Fruit fly (Drosophila melanogaster) whole organism, embryonic: ENCODE results near the gene Mic26-27.

ENCODE experiments used
- Bgb ChIP-seq: fragments of 200-800 bp; sonication (Bioruptor generic); IDR thresholded peaks from 2 replicates; pipeline ENCODE4 v1.3.6; 2022; ENCODE audit warnings: missing biosample characterization, missing genetic modification characterization; ENCODE audit not compliant: partially characterized antibody
- CG1024 ChIP-seq: fragments of 200-800 bp; sonication (Bioruptor generic); IDR thresholded peaks from 2 replicates; pipeline ENCODE4 v1.3.6; 2022; ENCODE audit warnings: missing biosample characterization, missing genetic modification characterization
- CG12104 ChIP-seq: fragments of 200-800 bp; sonication (Bioruptor generic); optimal IDR thresholded peaks from 3 replicates; lab custom pipeline; 2016; ENCODE audit warnings: missing biosample characterization, missing genetic modification characterization
- CG13123 ChIP-seq: fragments of 200-800 bp; sonication (Bioruptor generic); optimal IDR thresholded peaks from 2 replicates; lab custom pipeline; 2016; ENCODE audit warnings: missing biosample characterization, missing genetic modification characterization
- CG14710 ChIP-seq: fragments of 200-800 bp; sonication (Bioruptor generic); optimal IDR thresholded peaks from 3 replicates; lab custom pipeline; 2019; ENCODE audit warnings: missing biosample characterization, mild to moderate bottlenecking, missing genetic modification characterization, moderate library complexity
- CG14860 ChIP-seq: fragments of 200-800 bp; sonication (Bioruptor generic); IDR thresholded peaks from 3 replicates; pipeline ENCODE4 v1.3.6; 2022; ENCODE audit warnings: missing biosample characterization, missing genetic modification characterization; ENCODE audit not compliant: partially characterized antibody
- CG15696 ChIP-seq: fragments of 200-800 bp; sonication (Bioruptor generic); optimal IDR thresholded peaks from 2 replicates; lab custom pipeline; 2019; ENCODE audit warnings: missing biosample characterization, mild to moderate bottlenecking, missing genetic modification characterization, moderate library complexity
- CG17328 ChIP-seq: fragments of 200-800 bp; sonication (Bioruptor generic); IDR thresholded peaks from 2 replicates; pipeline ENCODE4 v1.3.6; 2022; ENCODE audit warnings: missing biosample characterization, missing genetic modification characterization
- CG17361 ChIP-seq: fragments of 200-800 bp; sonication (Bioruptor generic); IDR thresholded peaks from 3 replicates; pipeline ENCODE4 v1.3.6; 2022; ENCODE audit warnings: missing biosample characterization, missing genetic modification characterization
- CG18764 ChIP-seq: fragments of 200-800 bp; sonication (Bioruptor generic); optimal IDR thresholded peaks from 3 replicates; lab custom pipeline; 2016; ENCODE audit warnings: missing biosample characterization, missing genetic modification characterization
- CG2199 ChIP-seq: fragments of 200-800 bp; sonication (Bioruptor generic); IDR thresholded peaks from 3 replicates; pipeline ENCODE4 v1.3.6; 2022; ENCODE audit warnings: missing biosample characterization, missing genetic modification characterization
- CG2678 ChIP-seq: fragments of 200-800 bp; sonication (Bioruptor generic); optimal IDR thresholded peaks from 3 replicates; lab custom pipeline; 2019; ENCODE audit warnings: missing biosample characterization, mild to moderate bottlenecking, missing genetic modification characterization, moderate library complexity
- CG2712 ChIP-seq: fragments of 200-800 bp; optimal IDR thresholded peaks from 3 replicates; lab custom pipeline; 2019; ENCODE audit warnings: missing biosample characterization, mild to moderate bottlenecking, missing genetic modification characterization, moderate library complexity
- CG34422 ChIP-seq: fragments of 200-800 bp; sonication (Bioruptor generic); IDR thresholded peaks from 3 replicates; pipeline ENCODE4 v1.3.6; 2022; ENCODE audit warnings: missing biosample characterization, missing genetic modification characterization
- CG42726 ChIP-seq: fragments of 200-800 bp; sonication (Bioruptor generic); IDR thresholded peaks from 2 replicates; pipeline ENCODE4 v1.3.6; 2022; ENCODE audit warnings: missing biosample characterization, missing genetic modification characterization; ENCODE audit not compliant: partially characterized antibody
- CG6254 ChIP-seq: fragments of 200-800 bp; sonication (Bioruptor generic); optimal IDR thresholded peaks from 3 replicates; lab custom pipeline; 2017; ENCODE audit warnings: mild to moderate bottlenecking, missing biosample characterization, missing genetic modification reagents, missing genetic modification characterization
- CG7928 ChIP-seq: fragments of 200-800 bp; sonication (Bioruptor generic); optimal IDR thresholded peaks from 2 replicates; lab custom pipeline; 2017; ENCODE audit warnings: missing biosample characterization, mild to moderate bottlenecking, missing genetic modification characterization
- CG8089 ChIP-seq: fragments of 200-800 bp; sonication (Bioruptor generic); optimal IDR thresholded peaks from 3 replicates; lab custom pipeline; 2016; ENCODE audit warnings: missing biosample characterization, missing genetic modification characterization
- CG8944 ChIP-seq: fragments of 200-800 bp; sonication (Bioruptor generic); optimal IDR thresholded peaks from 3 replicates; lab custom pipeline; 2016; ENCODE audit warnings: missing biosample characterization, missing genetic modification characterization
- CG9215 ChIP-seq: fragments of 200-800 bp; sonication (Bioruptor generic); IDR thresholded peaks from 2 replicates; pipeline ENCODE4 v1.3.6; 2022; ENCODE audit warnings: missing biosample characterization, missing genetic modification characterization
- CG9727 ChIP-seq: fragments of 200-800 bp; sonication (Bioruptor generic); optimal IDR thresholded peaks from 3 replicates; lab custom pipeline; 2017; ENCODE audit warnings: missing biosample characterization, mild to moderate bottlenecking, missing genetic modification characterization
- Dek ChIP-seq: fragments of 200-800 bp; sonication (Bioruptor generic); optimal IDR thresholded peaks from 3 replicates; lab custom pipeline; 2019; ENCODE audit warnings: missing biosample characterization, mild to moderate bottlenecking, missing genetic modification characterization, moderate library complexity
- Ets65A ChIP-seq: fragments of 200-800 bp; sonication (Bioruptor generic); peaks from one replicate; lab custom pipeline; 2016; ENCODE audit warnings: missing biosample characterization, missing genetic modification characterization
- Ets97D ChIP-seq: fragments of 200-800 bp; sonication (Bioruptor generic); optimal IDR thresholded peaks from 3 replicates; lab custom pipeline; 2016; ENCODE audit warnings: missing biosample characterization, missing genetic modification characterization
- Fer2 ChIP-seq: fragments of 200-800 bp; sonication (Bioruptor generic); optimal IDR thresholded peaks from 2 replicates; lab custom pipeline; 2018; ENCODE audit warnings: missing biosample characterization, mild to moderate bottlenecking, missing genetic modification characterization, moderate library complexity
- Fer3 ChIP-seq: fragments of 200-800 bp; sonication (Bioruptor generic); optimal IDR thresholded peaks from 2 replicates; lab custom pipeline; 2018; ENCODE audit warnings: missing biosample characterization, mild to moderate bottlenecking, missing genetic modification characterization, moderate library complexity
- Gug ChIP-seq: fragments of 200-800 bp; sonication (Bioruptor generic); IDR thresholded peaks from 4 replicates; pipeline ENCODE4 v1.3.6; 2022; ENCODE audit warnings: missing biosample characterization, missing genetic modification characterization
- Hmr ChIP-seq: fragments of 200-800 bp; sonication (Bioruptor generic); optimal IDR thresholded peaks from 3 replicates; lab custom pipeline; 2017; ENCODE audit warnings: mild to moderate bottlenecking, missing biosample characterization, missing genetic modification reagents, missing genetic modification characterization
- Lhr ChIP-seq: fragments of 200-800 bp; sonication (Bioruptor generic); optimal IDR thresholded peaks from 3 replicates; lab custom pipeline; 2017; ENCODE audit warnings: mild to moderate bottlenecking, missing biosample characterization, missing genetic modification reagents, missing genetic modification characterization
- Max ChIP-seq: fragments of 200-800 bp; sonication (Bioruptor generic); optimal IDR thresholded peaks from 2 replicates; lab custom pipeline; 2016; ENCODE audit warnings: missing biosample characterization, mild to moderate bottlenecking, missing genetic modification characterization
- NFAT ChIP-seq: fragments of 200-800 bp; sonication (Bioruptor generic); IDR thresholded peaks from 2 replicates; pipeline ENCODE4 v1.3.6; 2022; ENCODE audit warnings: missing biosample characterization, missing genetic modification characterization
- Stat92E ChIP-seq, 3 experiments: fragments of >200 bp in 2 of 3; fragments of 200-800 bp in 1 of 3; sonication (Bioruptor generic) in 1 of 3; optimal IDR thresholded peaks; 2 replicates each; lab custom pipeline; 2017 to 2019; ENCODE audit warnings: missing biosample characterization in 3 of 3, missing genetic modification characterization in 3 of 3, mild to moderate bottlenecking in 1 of 3, moderate library complexity in 1 of 3
- bsh ChIP-seq, 2 experiments: fragments of 200-800 bp; sonication (Bioruptor generic); optimal IDR thresholded peaks; 2 replicates each; lab custom pipeline; 2017 to 2018; ENCODE audit warnings: mild to moderate bottlenecking in 2 of 2, missing biosample characterization in 2 of 2, missing genetic modification characterization in 2 of 2, moderate library complexity in 1 of 2
- chinmo ChIP-seq: fragments of 200-800 bp; sonication (Bioruptor generic); IDR thresholded peaks from 4 replicates; pipeline ENCODE4 v1.3.6; 2022; ENCODE audit warnings: missing biosample characterization, missing genetic modification characterization; ENCODE audit not compliant: partially characterized antibody
- dati ChIP-seq: fragments of 200-800 bp; sonication (Bioruptor generic); IDR thresholded peaks from 2 replicates; pipeline ENCODE4 v1.3.6; 2022; ENCODE audit warnings: missing biosample characterization, missing genetic modification characterization
- dpn ChIP-seq, 2 experiments: fragments of 200-800 bp; sonication (Bioruptor generic); optimal IDR thresholded peaks; 3 replicates each; lab custom pipeline; 2016; ENCODE audit warnings: missing biosample characterization in 2 of 2, missing genetic modification characterization in 2 of 2
- grn ChIP-seq: fragments of 200-800 bp; sonication (Bioruptor generic); optimal IDR thresholded peaks from 3 replicates; lab custom pipeline; 2017; ENCODE audit warnings: missing biosample characterization, missing genetic modification characterization
- hb ChIP-seq: fragments of 200-800 bp; sonication (Bioruptor generic); IDR thresholded peaks from 3 replicates; pipeline ENCODE4 v1.3.6; 2022; ENCODE audit warnings: missing biosample characterization, missing genetic modification characterization; ENCODE audit not compliant: partially characterized antibody
- jigr1 ChIP-seq: fragments of 200-800 bp; sonication (Bioruptor generic); IDR thresholded peaks from 3 replicates; pipeline ENCODE4 v1.3.6; 2022; ENCODE audit warnings: missing biosample characterization, missing genetic modification characterization
- knrl ChIP-seq: fragments of 200-800 bp; sonication (Bioruptor generic); IDR thresholded peaks from 3 replicates; pipeline ENCODE4 v1.3.6; 2022; ENCODE audit warnings: missing biosample characterization, missing genetic modification characterization; ENCODE audit not compliant: partially characterized antibody
- nmo ChIP-seq: fragments of 200-800 bp; sonication (Bioruptor generic); optimal IDR thresholded peaks from 2 replicates; lab custom pipeline; 2018; ENCODE audit warnings: missing biosample characterization, mild to moderate bottlenecking, missing genetic modification characterization, moderate library complexity
- pzg ChIP-seq: fragments of 200-800 bp; sonication (Bioruptor generic); optimal IDR thresholded peaks from 3 replicates; lab custom pipeline; 2018; ENCODE audit warnings: missing biosample characterization, mild to moderate bottlenecking, missing genetic modification characterization, moderate library complexity
- run ChIP-seq: fragments of 200-800 bp; sonication (Bioruptor generic); optimal IDR thresholded peaks from 3 replicates; lab custom pipeline; 2018; ENCODE audit warnings: missing biosample characterization, mild to moderate bottlenecking, missing genetic modification characterization
- sens ChIP-seq: fragments of 200-800 bp; sonication (Bioruptor generic); peaks from one replicate; lab custom pipeline; 2016; ENCODE audit warnings: missing biosample characterization, missing genetic modification characterization
- stwl ChIP-seq: fragments of 200-800 bp; sonication (Bioruptor generic); optimal IDR thresholded peaks from 3 replicates; lab custom pipeline; 2018; ENCODE audit warnings: missing biosample characterization, mild to moderate bottlenecking, missing genetic modification characterization, moderate library complexity
- tio ChIP-seq: fragments of 200-800 bp; sonication (Bioruptor generic); optimal IDR thresholded peaks from 2 replicates; lab custom pipeline; 2017; ENCODE audit warnings: missing biosample characterization, missing genetic modification characterization, inconsistent platforms
- z ChIP-seq: fragments of 200-800 bp; sonication (Bioruptor generic); IDR thresholded peaks from 3 replicates; pipeline ENCODE4 v1.3.6; 2022; ENCODE audit warnings: missing biosample characterization, missing genetic modification characterization

The Mic26-27 gene

dm6 chr3R:16098333-16099267, 48.1 kb downstream of the Mic26-27 start, which contains the start of the genes Mhcl and Akt (continued):
- TF ChIP-seq grn (GFP tag; lab: Kevin White, UChicago) (peak; percentile 44), Fer3 (tag; lab: Kevin White, UChicago) (no peak), z (no peak), Ets65A (peak; percentile 18), CG2712 (peak; percentile 42), CG2678 (tag; lab: Kevin White, UChicago) (peak; percentile 15), dpn (GFP tag; optimal IDR thresholded peaks at IDR 0.05; lab: Kevin White, UChicago) (peak; percentile 10 to 37), CG18764 (GFP tag; lab: Kevin White, UChicago) (no peak), sens (GFP tag; lab: Kevin White, UChicago) (peak; percentile 85), knrl (GFP tag; lab: Robert Waterston, UW) (peak; percentile 67; the same call in 2 of the 3 replicates), Gug (GFP tag; lab: Robert Waterston, UW) (0 out of 4 replicates have a peak, but pooled peaks have one; percentile 19), CG17361 (GFP tag; lab: Robert Waterston, UW) (peak; percentile 46; the same call in 2 of the 3 replicates), Lhr (GFP tag; lab: Kevin White, UChicago) (peak; percentile 65), bsh (GFP tag; optimal IDR thresholded peaks at IDR 0.05; lab: Kevin White, UChicago) (peak in 1 of 2 experiments; percentile 2), CG1024 (GFP tag; lab: Robert Waterston, UW) (no peak), tio (GFP tag; lab: Kevin White, UChicago) (peak; percentile 33), CG15696 (tag; lab: Kevin White, UChicago) (peak; percentile 29), CG17328 (GFP tag; lab: Robert Waterston, UW) (no peak), CG8944 (GFP tag; lab: Kevin White, UChicago) (no peak), Dek (tag; lab: Kevin White, UChicago) (no peak), CG42726 (GFP tag; lab: Robert Waterston, UW) (0 out of 2 replicates have a peak, but pooled peaks have one; percentile 28), CG7928 (GFP tag; lab: Kevin White, UChicago) (peak; percentile 73), pzg (GFP tag; lab: Kevin White, UChicago) (peak; percentile 52), jigr1 (no peak), Hmr (GFP tag; lab: Kevin White, UChicago) (peak; percentile 12), Fer2 (tag; lab: Kevin White, UChicago) (peak; percentile 13), CG8089 (GFP tag; lab: Kevin White, UChicago) (no peak), CG6254 (GFP tag; lab: Kevin White, UChicago) (no peak), CG9215 (GFP tag; lab: Robert Waterston, UW) (no peak; the same call in 1 of the 2 replicates), Bgb (peak; percentile 59), chinmo (GFP tag; lab: Robert Waterston, UW) (peak; percentile 76; the same call in 1 of the 4 replicates), dati (GFP tag; lab: Robert Waterston, UW) (no peak), Max (peak; percentile 64), Stat92E (GFP tag; optimal IDR thresholded peaks at IDR 0.05; lab: Kevin White, UChicago) (no peak), NFAT (GFP tag; lab: Robert Waterston, UW) (peak; percentile 39; the same call in 1 of the 2 replicates), CG12104 (no peak), nmo (peak; percentile 55), CG14710 (tag; lab: Kevin White, UChicago) (peak; percentile 81), CG2199 (GFP tag; lab: Robert Waterston, UW) (no peak), hb (peak; percentile 65; the same call in 1 of the 3 replicates), CG13123 (GFP tag; lab: Kevin White, UChicago) (no peak), CG9727 (peak; percentile 3), stwl (tag; lab: Kevin White, UChicago) (peak; percentile 31), CG14860 (GFP tag; lab: Robert Waterston, UW) (peak; percentile 51; the same call in 1 of the 3 replicates), Ets97D (GFP tag; lab: Kevin White, UChicago) (peak; percentile 34), run (tag; lab: Kevin White, UChicago) (no peak), CG34422 (GFP tag; lab: Robert Waterston, UW) (peak; percentile 59; the same call in 2 of the 3 replicates)
